Fruit fly (Drosophila melanogaster) whole organism, prepupa: ENCODE data around the gene Ork1.

Experiments
- Blimp-1 ChIP-seq: fragments of 200-800 bp; sonication (Bioruptor generic); optimal IDR thresholded peaks from 3 replicates; lab custom pipeline; 2017; ENCODE audit warnings: missing biosample characterization, missing genetic modification characterization, mild to moderate bottlenecking, moderate library complexity, missing genetic modification reagents
- CG10669 ChIP-seq: fragments of 200-800 bp; sonication (Bioruptor generic); optimal IDR thresholded peaks from 3 replicates; lab custom pipeline; 2018; ENCODE audit warnings: missing biosample characterization, mild to moderate bottlenecking, missing genetic modification characterization, moderate library complexity
- CG11294 ChIP-seq: fragments of 200-800 bp; sonication (Bioruptor generic); IDR thresholded peaks from 2 replicates; pipeline ENCODE4 v1.3.6; 2022; ENCODE audit warnings: missing biosample characterization, missing genetic modification characterization
- CG11902 ChIP-seq: fragments of 200-800 bp; sonication (Bioruptor generic); optimal IDR thresholded peaks from 3 replicates; lab custom pipeline; 2016; ENCODE audit warnings: missing biosample characterization, missing genetic modification characterization
- CG1621 ChIP-seq: fragments of 200-800 bp; sonication (Bioruptor generic); optimal IDR thresholded peaks from 3 replicates; lab custom pipeline; 2018; ENCODE audit warnings: missing biosample characterization, mild to moderate bottlenecking, missing genetic modification characterization
- CG16779 ChIP-seq: fragments of 200-800 bp; sonication (Bioruptor generic); optimal IDR thresholded peaks from 3 replicates; lab custom pipeline; 2017; ENCODE audit warnings: missing biosample characterization, mild to moderate bottlenecking, missing genetic modification characterization
- CG3032 ChIP-seq: fragments of 200-800 bp; optimal IDR thresholded peaks from 2 replicates; lab custom pipeline; 2019; ENCODE audit warnings: missing biosample characterization, mild to moderate bottlenecking, missing genetic modification characterization, moderate library complexity
- CG31627 ChIP-seq: fragments of 200-800 bp; sonication (Bioruptor generic); optimal IDR thresholded peaks from 3 replicates; lab custom pipeline; 2016; ENCODE audit warnings: missing biosample characterization, missing genetic modification characterization
- CG32006 ChIP-seq: fragments of 200-800 bp; sonication (Bioruptor generic); optimal IDR thresholded peaks from 3 replicates; lab custom pipeline; 2017; ENCODE audit warnings: missing biosample characterization, mild to moderate bottlenecking, missing genetic modification characterization
- CG34406 ChIP-seq: fragments of 200-800 bp; sonication (Bioruptor generic); optimal IDR thresholded peaks from 3 replicates; lab custom pipeline; 2016; ENCODE audit warnings: missing biosample characterization, missing genetic modification characterization
- CG3919 ChIP-seq: fragments of 200-800 bp; sonication (Bioruptor generic); optimal IDR thresholded peaks from 3 replicates; lab custom pipeline; 2016; ENCODE audit warnings: missing biosample characterization, missing genetic modification characterization
- CG4318 ChIP-seq: fragments of 200-800 bp; sonication (Bioruptor generic); optimal IDR thresholded peaks from 3 replicates; lab custom pipeline; 2017; ENCODE audit warnings: missing biosample characterization, mild to moderate bottlenecking, missing genetic modification characterization
- CG6163 ChIP-seq: fragments of 200-800 bp; sonication (Bioruptor generic); IDR thresholded peaks from 3 replicates; pipeline ENCODE4 v1.3.6; 2022; ENCODE audit warnings: missing biosample characterization, missing genetic modification characterization
- CG6792 ChIP-seq: fragments of 200-800 bp; sonication (Bioruptor generic); optimal IDR thresholded peaks from 3 replicates; lab custom pipeline; 2016; ENCODE audit warnings: missing biosample characterization, missing genetic modification characterization
- CG7368 ChIP-seq: fragments of 200-800 bp; sonication (Bioruptor generic); optimal IDR thresholded peaks from 3 replicates; lab custom pipeline; 2016; ENCODE audit warnings: missing biosample characterization, missing genetic modification characterization
- CG8319 ChIP-seq: fragments of 200-800 bp; sonication (Bioruptor generic); optimal IDR thresholded peaks from 3 replicates; lab custom pipeline; 2016; ENCODE audit warnings: missing biosample characterization, missing genetic modification characterization
- CG8632 ChIP-seq: fragments of 200-800 bp; sonication (Bioruptor generic); optimal IDR thresholded peaks from 3 replicates; lab custom pipeline; 2016; ENCODE audit warnings: missing biosample characterization, missing genetic modification characterization
- Eip75B ChIP-seq: fragments of 200-800 bp; sonication (Bioruptor generic); optimal IDR thresholded peaks from 3 replicates; lab custom pipeline; 2016; ENCODE audit warnings: missing biosample characterization, missing genetic modification characterization
- Eip78C ChIP-seq: fragments of 200-800 bp; sonication (Bioruptor generic); peaks from one replicate; lab custom pipeline; 2016; ENCODE audit warnings: missing biosample characterization, missing genetic modification characterization
- Eip93F ChIP-seq: fragments of 200-800 bp; sonication (Bioruptor generic); optimal IDR thresholded peaks from 2 replicates; lab custom pipeline; 2016; ENCODE audit warnings: missing biosample characterization, mild to moderate bottlenecking, missing genetic modification characterization
- Ets21C ChIP-seq: fragments of 200-800 bp; sonication (Bioruptor generic); optimal IDR thresholded peaks from 3 replicates; lab custom pipeline; 2016; ENCODE audit warnings: missing biosample characterization, missing genetic modification characterization
- Gug ChIP-seq: fragments of 200-800 bp; sonication (Bioruptor generic); IDR thresholded peaks from 2 replicates; pipeline ENCODE4 v1.3.6; 2022; ENCODE audit warnings: missing biosample characterization, missing genetic modification characterization
- Hr39 ChIP-seq: fragments of 200-800 bp; sonication (Bioruptor generic); optimal IDR thresholded peaks from 2 replicates; lab custom pipeline; 2016; ENCODE audit warnings: missing biosample characterization, missing genetic modification characterization
- Lpt ChIP-seq: fragments of 200-800 bp; sonication (Bioruptor generic); optimal IDR thresholded peaks from 3 replicates; lab custom pipeline; 2016; ENCODE audit warnings: missing biosample characterization, missing genetic modification characterization
- Met ChIP-seq: fragments of 200-800 bp; sonication (Bioruptor generic); optimal IDR thresholded peaks from 3 replicates; lab custom pipeline; 2016; ENCODE audit warnings: missing biosample characterization, missing genetic modification characterization
- OdsH ChIP-seq: fragments of 200-800 bp; sonication (Bioruptor generic); optimal IDR thresholded peaks from 3 replicates; lab custom pipeline; 2016; ENCODE audit warnings: missing biosample characterization, missing genetic modification characterization
- Sox102F ChIP-seq: fragments of 200-800 bp; sonication (Bioruptor generic); optimal IDR thresholded peaks from 2 replicates; lab custom pipeline; 2016; ENCODE audit warnings: missing biosample characterization, mild to moderate bottlenecking, missing genetic modification characterization
- Sox14 ChIP-seq: fragments of 200-800 bp; sonication (Bioruptor generic); optimal IDR thresholded peaks from 3 replicates; lab custom pipeline; 2016; ENCODE audit warnings: missing biosample characterization, missing genetic modification characterization
- Sox15 ChIP-seq: fragments of 200-800 bp; sonication (Bioruptor generic); optimal IDR thresholded peaks from 3 replicates; lab custom pipeline; 2016; ENCODE audit warnings: missing biosample characterization, missing genetic modification characterization
- achi ChIP-seq: fragments of 200-800 bp; sonication (Bioruptor generic); optimal IDR thresholded peaks from 3 replicates; lab custom pipeline; 2016; ENCODE audit warnings: missing biosample characterization, missing genetic modification characterization
- acj6 ChIP-seq: fragments of 200-800 bp; sonication (Bioruptor generic); optimal IDR thresholded peaks from 3 replicates; lab custom pipeline; 2016; ENCODE audit warnings: missing biosample characterization, missing genetic modification characterization
- cyc ChIP-seq: fragments of 200-800 bp; sonication (Bioruptor generic); optimal IDR thresholded peaks from 3 replicates; lab custom pipeline; 2016; ENCODE audit warnings: missing biosample characterization, missing genetic modification characterization
- dac ChIP-seq: fragments of 200-800 bp; sonication (Bioruptor generic); optimal IDR thresholded peaks from 2 replicates; lab custom pipeline; 2017; ENCODE audit warnings: missing biosample characterization, mild to moderate bottlenecking, missing genetic modification characterization
- dsx ChIP-seq: fragments of 200-800 bp; optimal IDR thresholded peaks from 3 replicates; lab custom pipeline; 2019; ENCODE audit warnings: missing biosample characterization, mild to moderate bottlenecking, missing genetic modification characterization, moderate library complexity; ENCODE audit not compliant: poor library complexity, severe bottlenecking
- eg ChIP-seq: fragments of 200-800 bp; sonication (Bioruptor generic); IDR thresholded peaks from 3 replicates; pipeline ENCODE4 v1.3.6; 2022; ENCODE audit warnings: missing biosample characterization, missing genetic modification characterization
- esn ChIP-seq: fragments of 200-800 bp; sonication (Bioruptor generic); optimal IDR thresholded peaks from 2 replicates; lab custom pipeline; 2016; ENCODE audit warnings: missing biosample characterization, mild to moderate bottlenecking, missing genetic modification characterization, moderate library complexity
- fd59A ChIP-seq: fragments of 200-800 bp; sonication (Bioruptor generic); optimal IDR thresholded peaks from 2 replicates; lab custom pipeline; 2017; ENCODE audit warnings: missing biosample characterization, mild to moderate bottlenecking, missing genetic modification characterization, missing genetic modification reagents
- fkh ChIP-seq: fragments of 200-800 bp; sonication (Bioruptor generic); optimal IDR thresholded peaks from 3 replicates; lab custom pipeline; 2017; ENCODE audit warnings: missing biosample characterization, mild to moderate bottlenecking, missing genetic modification characterization, moderate library complexity
- lz ChIP-seq: fragments of 200-800 bp; sonication (Bioruptor generic); optimal IDR thresholded peaks from 3 replicates; lab custom pipeline; 2016; ENCODE audit warnings: missing biosample characterization, missing genetic modification characterization
- pdm3 ChIP-seq: fragments of 200-800 bp; sonication (Bioruptor generic); optimal IDR thresholded peaks from 3 replicates; lab custom pipeline; 2016; ENCODE audit warnings: missing biosample characterization, missing genetic modification characterization
- salr ChIP-seq, 2 experiments: fragments of 200-800 bp; sonication (Bioruptor generic); optimal IDR thresholded peaks; 3 replicates each; lab custom pipeline; 2016 to 2018; ENCODE audit warnings: missing biosample characterization in 2 of 2, missing genetic modification characterization in 2 of 2, mild to moderate bottlenecking in 1 of 2
- ss ChIP-seq, 2 experiments: fragments of 200-800 bp; sonication (Bioruptor generic); optimal IDR thresholded peaks; 2 replicates in 1 of 2; 3 replicates in 1 of 2; lab custom pipeline; 2017 to 2018; ENCODE audit warnings: mild to moderate bottlenecking in 2 of 2, missing biosample characterization in 2 of 2, missing genetic modification characterization in 2 of 2, moderate library complexity in 1 of 2
- svp ChIP-seq: fragments of 200-800 bp; sonication (Bioruptor generic); peaks from one replicate; lab custom pipeline; 2016; ENCODE audit warnings: missing biosample characterization, missing genetic modification characterization
- vri ChIP-seq: fragments of 200-800 bp; sonication (Bioruptor generic); optimal IDR thresholded peaks from 3 replicates; lab custom pipeline; 2016; ENCODE audit warnings: missing biosample characterization, mild to moderate bottlenecking, missing genetic modification characterization

Ork1 gene

dm6 chrX:10905047-10905446 lies 14.0 kb upstream of the Ork1 start (continued):
- TF ChIP-seq CG4318 (GFP tag; lab: Kevin White, UChicago) (no peak), dsx (GFP tag; lab: Kevin White, UChicago) (no peak), pdm3 (GFP tag; lab: Kevin White, UChicago) (no peak), CG16779 (no peak), CG8319 (GFP tag; lab: Kevin White, UChicago) (no peak), eg (GFP tag; lab: Robert Waterston, UW) (peak; percentile 10; the same call in 1 of the 3 replicates), fkh (GFP tag; lab: Kevin White, UChicago) (no peak), achi (GFP tag; lab: Kevin White, UChicago) (peak; percentile 26), Sox15 (GFP tag; lab: Kevin White, UChicago) (no peak), fd59A (GFP tag; lab: Kevin White, UChicago) (no peak), CG10669 (GFP tag; lab: Kevin White, UChicago) (no peak), Met (GFP tag; lab: Kevin White, UChicago) (peak; percentile 46), CG8632 (GFP tag; lab: Kevin White, UChicago) (peak; percentile 1), Blimp-1 (GFP tag; lab: Kevin White, UChicago) (no peak), OdsH (GFP tag; lab: Kevin White, UChicago) (peak; percentile 36), lz (peak; percentile 40), CG6792 (GFP tag; lab: Kevin White, UChicago) (peak; percentile 4), Eip78C (peak; percentile 79), acj6 (GFP tag; lab: Kevin White, UChicago) (peak; percentile 16), vri (GFP tag; lab: Kevin White, UChicago) (no peak), Eip93F (no peak), salr (GFP tag; optimal IDR thresholded peaks at IDR 0.05; lab: Kevin White, UChicago) (no peak), Gug (GFP tag; lab: Robert Waterston, UW) (no peak)

dm6 chrX:10899665-10900064 lies 8.6 kb upstream of the Ork1 start, which contains the start of gene CG15208:
Gene CG15208 (plus strand): TSS chrX:10899965.
- no peak for TF ChIP-seq Lpt (GFP tag; lab: Kevin White, UChicago)
- TF ChIP-seq CG11902 (GFP tag; lab: Kevin White, UChicago), result no peak
- no peak for TF ChIP-seq CG8632 (GFP tag; lab: Kevin White, UChicago)
- no peak for TF ChIP-seq Ets21C (GFP tag; lab: Kevin White, UChicago)
- TF ChIP-seq, all 60 proteins: peak for 0

dm6 chrX:10899232-10899631 lies 8.2 kb upstream of the Ork1 start, which contains the start of gene CG1582:
Gene CG1582 (minus strand): TSS chrX:10899302.
- TF ChIP-seq CG7368 (GFP tag; lab: Kevin White, UChicago) (no peak), pdm3 (GFP tag; lab: Kevin White, UChicago) (no peak), Eip78C (peak; percentile 46), Hr39 (GFP tag; lab: Kevin White, UChicago) (peak; percentile 8), svp (GFP tag; lab: Kevin White, UChicago) (peak; percentile 54), CG3919 (no peak), OdsH (GFP tag; lab: Kevin White, UChicago) (peak; percentile 16), achi (GFP tag; lab: Kevin White, UChicago) (peak; percentile 65), esn (GFP tag; lab: Kevin White, UChicago) (peak; percentile 18)

- TF ChIP-seq lz (peak; percentile 22), CG3032 (tag; lab: Kevin White, UChicago) (peak; percentile 14), CG3919 (peak; percentile 1), Sox15 (GFP tag; lab: Kevin White, UChicago) (no peak), acj6 (GFP tag; lab: Kevin White, UChicago) (peak; percentile 28), Hr39 (GFP tag; lab: Kevin White, UChicago) (peak; percentile 32), CG8319 (GFP tag; lab: Kevin White, UChicago) (no peak), Eip75B (peak; percentile 39), vri (GFP tag; lab: Kevin White, UChicago) (no peak), CG11294 (GFP tag; lab: Robert Waterston, UW) (no peak), CG6163 (GFP tag; lab: Robert Waterston, UW) (no peak; the same call in 2 of the 3 replicates), dac (GFP tag; lab: Kevin White, UChicago) (no peak), CG32006 (GFP tag; lab: Kevin White, UChicago) (peak; percentile 27), achi (GFP tag; lab: Kevin White, UChicago) (no peak), fd59A (GFP tag; lab: Kevin White, UChicago) (no peak), CG16779 (no peak), CG34406 (GFP tag; lab: Kevin White, UChicago) (no peak), cyc (no peak), ss (GFP tag; optimal IDR thresholded peaks at IDR 0.05; lab: Kevin White, UChicago) (no peak), CG31627 (GFP tag; lab: Kevin White, UChicago) (peak; percentile 21), Lpt (GFP tag; lab: Kevin White, UChicago) (no peak), CG1621 (tag; lab: Kevin White, UChicago) (no peak), Sox102F (peak; percentile 61), Sox14 (GFP tag; lab: Kevin White, UChicago) (peak; percentile 24), Eip93F (no peak)
These were observed 2.2 kb upstream of the Ork1 start for dm6 chrX:10893208-10893607.
